Worm (Caenorhabditis elegans) whole organism, L1 larva: ENCODE measurements around the gene dlc-2.

Source experiments
- C16A3.4 ChIP-seq: fragments of 150-350 bp; optimal IDR thresholded peaks from 2 replicates; lab custom pipeline; 2014; ENCODE audit warnings: missing biosample characterization, missing genetic modification characterization
- F16B12.6 ChIP-seq: fragments of 150-350 bp; optimal IDR thresholded peaks from 2 replicates; lab custom pipeline; 2014; ENCODE audit warnings: missing biosample characterization, missing genetic modification characterization
- aha-1 ChIP-seq: fragments of 150-350 bp; optimal IDR thresholded peaks from 2 replicates; lab custom pipeline; 2014; ENCODE audit warnings: missing biosample characterization, missing genetic modification characterization
- alr-1 ChIP-seq: fragments of 200-800 bp; sonication (Bioruptor generic); optimal IDR thresholded peaks from 2 replicates; lab custom pipeline; 2018; ENCODE audit warnings: borderline replicate concordance, mild to moderate bottlenecking, missing genetic modification characterization, missing compliant biosample characterization
- ama-1 ChIP-seq: fragments of 150-350 bp; optimal IDR thresholded peaks from 2 replicates; lab custom pipeline; 2014
- blmp-1 ChIP-seq: fragments of 150-350 bp; optimal IDR thresholded peaks from 2 replicates; lab custom pipeline; 2014; ENCODE audit warnings: missing biosample characterization, missing genetic modification characterization
- ceh-63 ChIP-seq: fragments of 200-800 bp; sonication (Bioruptor generic); optimal IDR thresholded peaks from 2 replicates; lab custom pipeline; 2018; ENCODE audit warnings: mild to moderate bottlenecking, missing genetic modification characterization, missing compliant biosample characterization
- ceh-82 ChIP-seq, 3 experiments: fragments of 150-350 bp in 1 of 3; sonication (generic microtip) in 2 of 3; optimal IDR thresholded peaks; 2 replicates each; lab custom pipeline; 2014 to 2017; ENCODE audit warnings: missing biosample characterization in 3 of 3, missing genetic modification characterization in 3 of 3
- dpl-1 ChIP-seq, 3 experiments: fragments of 150-350 bp in 2 of 3; sonication (generic microtip) in 1 of 3; optimal IDR thresholded peaks; 2 replicates each; lab custom pipeline; 2014 to 2017; ENCODE audit warnings: missing biosample characterization in 3 of 3, missing genetic modification characterization in 3 of 3, missing genetic modification reagents in 3 of 3
- efl-1 ChIP-seq, 4 experiments: fragments of 150-350 bp; optimal IDR thresholded peaks in 3 of 4; peaks in 1 of 4; 1 replicate in 1 of 4; 2 replicates in 3 of 4; lab custom pipeline; 2014; ENCODE audit warnings: missing biosample characterization in 2 of 4, missing genetic modification characterization in 2 of 4, missing genetic modification reagents in 2 of 4
- egl-13 ChIP-seq: sonication (generic microtip); optimal IDR thresholded peaks from 2 replicates; lab custom pipeline; 2016; ENCODE audit warnings: missing genotype, missing genetic modification reagents, missing genetic modification characterization, missing compliant biosample characterization
- egl-27 ChIP-seq, 2 experiments: fragments of 150-350 bp in 1 of 2; sonication (generic microtip); optimal IDR thresholded peaks; 3 replicates each; lab custom pipeline; 2017 to 2018; ENCODE audit warnings: missing biosample characterization in 2 of 2, missing genetic modification characterization in 2 of 2, missing genetic modification reagents in 2 of 2
- elt-2 ChIP-seq: sonication (generic microtip); optimal IDR thresholded peaks from 2 replicates; lab custom pipeline; 2016; ENCODE audit warnings: missing genetic modification characterization, mild to moderate bottlenecking, inconsistent platforms, missing compliant biosample characterization, missing genetic modification reagents
- fkh-10 ChIP-seq: sonication (generic microtip); optimal IDR thresholded peaks from 2 replicates; lab custom pipeline; 2017; ENCODE audit warnings: missing biosample characterization, missing genetic modification reagents, missing genetic modification characterization
- fkh-4 ChIP-seq: sonication (generic microtip); optimal IDR thresholded peaks from 2 replicates; lab custom pipeline; 2016; ENCODE audit warnings: missing compliant biosample characterization, missing genetic modification characterization, borderline replicate concordance
- fkh-8 ChIP-seq: sonication (generic microtip); optimal IDR thresholded peaks from 2 replicates; lab custom pipeline; 2016; ENCODE audit warnings: mild to moderate bottlenecking, missing genetic modification characterization, missing compliant biosample characterization
- isw-1 ChIP-seq: fragments of 200-800 bp; sonication (Bioruptor generic); IDR thresholded peaks from 2 replicates; pipeline ENCODE4 v1.3.6; 2022; ENCODE audit warnings: missing genetic modification characterization, missing compliant biosample characterization
- lin-13 ChIP-seq: fragments of 150-350 bp; optimal IDR thresholded peaks from 2 replicates; lab custom pipeline; 2014; ENCODE audit warnings: missing biosample characterization, missing genetic modification reagents, missing genetic modification characterization
- lin-14 ChIP-seq: fragments of 200-800 bp; sonication (Bioruptor generic); optimal IDR thresholded peaks from 2 replicates; lab custom pipeline; 2018; ENCODE audit warnings: mild to moderate bottlenecking, missing genetic modification characterization, moderate library complexity, missing compliant biosample characterization
- lin-15B ChIP-seq: fragments of 150-350 bp; sonication (generic microtip); optimal IDR thresholded peaks from 3 replicates; lab custom pipeline; 2014; ENCODE audit warnings: missing biosample characterization, missing genetic modification characterization
- lin-35 ChIP-seq, 2 experiments: fragments of 150-350 bp; optimal IDR thresholded peaks; 2 replicates each; lab custom pipeline; 2014; ENCODE audit warnings: missing biosample characterization in 2 of 2, missing genetic modification characterization in 2 of 2, missing genetic modification reagents in 2 of 2
- lsy-2 ChIP-seq, 2 experiments: fragments of 150-350 bp; optimal IDR thresholded peaks; 2 replicates each; lab custom pipeline; 2014; ENCODE audit warnings: missing biosample characterization in 2 of 2, missing genetic modification characterization in 2 of 2
- mep-1 ChIP-seq: fragments of 150-350 bp; optimal IDR thresholded peaks from 2 replicates; lab custom pipeline; 2014; ENCODE audit warnings: missing biosample characterization, missing genetic modification characterization
- nhr-237 ChIP-seq: fragments of 150-350 bp; optimal IDR thresholded peaks from 2 replicates; lab custom pipeline; 2014; ENCODE audit warnings: missing biosample characterization, missing genetic modification characterization
- nhr-47 ChIP-seq: sonication (generic microtip); optimal IDR thresholded peaks from 2 replicates; lab custom pipeline; 2016; ENCODE audit warnings: mild to moderate bottlenecking, missing genetic modification characterization, moderate library complexity, missing compliant biosample characterization
- nhr-71 ChIP-seq: sonication (generic microtip); optimal IDR thresholded peaks from 2 replicates; lab custom pipeline; 2016; ENCODE audit warnings: mild to moderate bottlenecking, missing genetic modification characterization, moderate library complexity, missing compliant biosample characterization
- nhr-76 ChIP-seq: sonication (generic microtip); optimal IDR thresholded peaks from 2 replicates; lab custom pipeline; 2017; ENCODE audit warnings: missing biosample characterization, missing genetic modification characterization
- nhr-77 ChIP-seq: fragments of 150-350 bp; optimal IDR thresholded peaks from 2 replicates; lab custom pipeline; 2014; ENCODE audit warnings: missing biosample characterization, missing genetic modification characterization
- nhr-84 ChIP-seq: sonication (generic microtip); optimal IDR thresholded peaks from 2 replicates; lab custom pipeline; 2017; ENCODE audit warnings: missing biosample characterization, missing genetic modification characterization
- rnt-1 ChIP-seq: sonication (generic microtip); optimal IDR thresholded peaks from 2 replicates; lab custom pipeline; 2016; ENCODE audit warnings: mild to moderate bottlenecking, missing genetic modification characterization, moderate library complexity, missing compliant biosample characterization
- skn-1 ChIP-seq: fragments of 150-350 bp; optimal IDR thresholded peaks from 2 replicates; lab custom pipeline; 2014; ENCODE audit warnings: missing biosample characterization, missing genetic modification characterization
- snpc-4 ChIP-seq: fragments of 150-350 bp; optimal IDR thresholded peaks from 2 replicates; lab custom pipeline; 2014; ENCODE audit warnings: missing biosample characterization, missing genetic modification characterization
- snu-23 ChIP-seq: sonication (generic microtip); optimal IDR thresholded peaks from 2 replicates; lab custom pipeline; 2016; ENCODE audit warnings: missing genetic modification characterization, missing compliant biosample characterization
- sptf-1 ChIP-seq: fragments of 150-350 bp; optimal IDR thresholded peaks from 2 replicates; lab custom pipeline; 2014; ENCODE audit warnings: missing biosample characterization, missing genetic modification characterization
- sup-37 ChIP-seq: fragments of 200-800 bp; sonication (Bioruptor generic); optimal IDR thresholded peaks from 2 replicates; lab custom pipeline; 2018; ENCODE audit warnings: mild to moderate bottlenecking, missing genetic modification characterization, missing compliant biosample characterization
- swsn-7 ChIP-seq: sonication (generic microtip); optimal IDR thresholded peaks from 2 replicates; lab custom pipeline; 2016; ENCODE audit warnings: missing genetic modification characterization, missing compliant biosample characterization
- tbx-2 ChIP-seq: sonication (generic microtip); optimal IDR thresholded peaks from 2 replicates; lab custom pipeline; 2016; ENCODE audit warnings: missing genetic modification characterization, missing compliant biosample characterization
- vab-15 ChIP-seq: sonication (generic microtip); optimal IDR thresholded peaks from 2 replicates; lab custom pipeline; 2017; ENCODE audit warnings: missing genotype, mild to moderate bottlenecking, missing genetic modification characterization, missing compliant biosample characterization
- xbp-1 ChIP-seq: sonication (generic microtip); optimal IDR thresholded peaks from 2 replicates; lab custom pipeline; 2016; ENCODE audit warnings: missing genetic modification characterization, missing compliant biosample characterization
- zag-1 ChIP-seq: fragments of 150-350 bp; optimal IDR thresholded peaks from 2 replicates; lab custom pipeline; 2014; ENCODE audit warnings: missing biosample characterization, missing genetic modification characterization

dlc-2 gene

DNA sequence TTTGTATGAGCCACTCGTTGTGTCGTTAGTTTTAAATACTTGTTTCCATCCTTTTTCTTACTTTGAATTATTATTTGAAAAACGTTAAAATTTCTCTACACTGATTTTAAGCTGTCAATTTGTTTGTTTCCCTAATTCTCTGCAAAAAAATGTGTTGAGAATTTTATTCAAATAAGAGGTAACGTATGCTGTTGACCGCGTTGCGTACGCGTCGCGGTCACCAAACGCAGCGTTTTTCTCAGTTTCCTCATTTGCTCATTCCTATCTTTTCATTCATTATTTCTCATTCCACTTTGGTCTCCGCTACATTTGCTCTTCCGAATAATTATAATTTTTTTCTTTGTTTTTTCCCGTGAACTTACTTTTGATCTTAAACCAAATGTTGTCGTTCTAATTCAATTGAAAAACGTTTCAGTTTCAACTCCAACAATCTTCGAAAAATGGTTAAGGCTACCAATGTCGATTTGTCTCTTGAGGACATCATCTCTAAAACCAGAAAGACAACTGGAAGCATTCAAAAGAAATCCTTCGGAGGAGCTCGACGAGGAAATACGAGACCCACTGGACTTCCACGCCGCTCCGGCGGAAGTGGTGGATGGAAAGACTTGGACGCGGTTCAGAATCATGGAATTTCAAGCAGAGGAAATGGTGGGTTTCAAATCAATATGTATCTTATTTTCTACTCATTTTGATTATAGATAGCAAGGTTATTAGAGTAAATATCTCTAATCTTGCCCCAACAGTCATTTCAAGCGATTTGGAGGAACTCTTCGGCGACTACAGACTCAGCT is 11.7 kb upstream of the dlc-2 start, which contains the start of gene aly-3 (continued):
- no peak for TF ChIP-seq vab-15 (tag; lab: Kevin White, UChicago)
- TF ChIP-seq swsn-7 = no peak
- peak; percentile 13 for TF ChIP-seq mep-1 (tag; lab: Kevin White, UChicago)
- no peak for TF ChIP-seq sptf-1 (tag; lab: Kevin White, UChicago)
- TF ChIP-seq nhr-237 (tag; lab: Kevin White, UChicago) = no peak
- TF ChIP-seq lsy-2 (tag; optimal IDR thresholded peaks at IDR 0.05; lab: Kevin White, UChicago) = peak; percentile 8 to 54
- no peak for TF ChIP-seq nhr-77
- TF ChIP-seq ama-1 (lab: Kevin White, UChicago) = peak; percentile 21
- no peak for TF ChIP-seq zag-1 (tag; lab: Kevin White, UChicago)

DNA sequence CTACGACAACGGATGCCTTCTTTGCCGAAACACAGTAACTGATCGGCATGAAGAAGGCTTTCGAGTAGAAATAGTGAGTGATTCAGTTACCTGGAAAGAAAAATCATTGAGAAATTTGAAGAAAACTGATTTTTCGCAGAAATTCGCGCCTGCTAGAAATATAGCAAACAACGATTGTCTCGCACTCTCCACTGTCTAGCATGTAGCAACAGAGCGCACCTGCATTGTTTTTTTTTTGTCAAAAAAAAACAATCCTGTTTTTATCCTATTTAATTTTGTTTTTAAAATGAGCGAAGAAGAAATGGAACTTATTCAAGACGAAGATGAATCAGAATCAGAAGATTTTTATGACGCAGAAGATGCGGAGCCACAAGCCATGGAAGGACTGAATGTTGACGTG is 9.7 kb upstream of the dlc-2 start, which contains the start of the genes ddb-1 and M18.6:
Gene ddb-1 (minus strand): TSS at position 90 of the 400 bp plus-strand sequence.
Gene M18.6 (plus strand): TSS at position 235 of the 400 bp plus-strand sequence.
- TF ChIP-seq lsy-2 (tag; optimal IDR thresholded peaks at IDR 0.05; lab: Kevin White, UChicago) (peak in 1 of 2 experiments; percentile 69), skn-1 (tag; lab: Kevin White, UChicago) (peak; percentile 16), lin-13 (GFP tag; lab: Kevin White, UChicago) (peak; percentile 2), nhr-84 (tag; lab: Kevin White, UChicago) (no peak), egl-27 (tag; optimal IDR thresholded peaks at IDR 0.05; lab: Kevin White, UChicago) (no peak), mep-1 (tag; lab: Kevin White, UChicago) (peak; percentile 65), nhr-71 (tag; lab: Kevin White, UChicago) (peak; percentile 24), ceh-63 (no peak), blmp-1 (peak; percentile 53), egl-13 (tag; lab: Kevin White, UChicago) (no peak), xbp-1 (tag; lab: Kevin White, UChicago) (no peak), efl-1 (optimal IDR thresholded peaks at IDR 0.05; lab: Kevin White, UChicago) (peak; percentile 36 to 54), efl-1 (GFP tag; optimal IDR thresholded peaks at IDR 0.05 in 1 of 2; lab: Kevin White, UChicago) (peak; percentile 56 to 92), snu-23 (GFP tag; lab: Kevin White, UChicago) (peak; percentile 20), elt-2 (tag; lab: Kevin White, UChicago) (no peak), lin-15B (tag; lab: Kevin White, UChicago) (peak; percentile 16), ama-1 (lab: Kevin White, UChicago) (no peak), F16B12.6 (tag; lab: Kevin White, UChicago) (peak; percentile 2), snpc-4 (tag; lab: Kevin White, UChicago) (no peak), lin-35 (GFP tag; optimal IDR thresholded peaks at IDR 0.05; lab: Kevin White, UChicago) (peak; percentile 47 to 69), alr-1 (no peak), ceh-82 (tag; optimal IDR thresholded peaks at IDR 0.05; lab: Kevin White, UChicago) (peak in 2 of 3 experiments; percentile 28 to 38), dpl-1 (GFP tag; optimal IDR thresholded peaks at IDR 0.05; lab: Kevin White, UChicago) (peak in 2 of 3 experiments; percentile 33 to 57), nhr-76 (tag; lab: Kevin White, UChicago) (no peak), C16A3.4 (tag; lab: Kevin White, UChicago) (peak; percentile 51)
- TF ChIP-seq, all 84 proteins: peak for 14

DNA sequence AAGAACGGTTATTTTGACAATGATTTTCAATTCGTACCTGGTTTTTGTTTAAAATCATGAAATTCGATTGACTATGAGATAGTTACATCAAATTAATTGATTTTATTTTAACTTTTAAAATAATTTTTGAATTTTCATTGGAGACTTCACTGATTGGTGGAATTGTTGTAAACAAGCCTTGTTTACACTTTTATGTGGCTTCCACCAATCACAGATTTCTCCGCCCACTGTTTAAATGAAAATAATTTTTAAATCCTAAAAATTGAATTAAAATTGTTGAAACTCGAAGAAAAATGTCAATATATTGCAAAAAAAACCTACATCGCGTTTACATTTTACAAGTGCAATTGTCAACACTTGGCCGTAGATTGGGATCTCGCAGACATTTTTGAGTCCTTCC is 9.2 kb upstream of the dlc-2 start:
- TF ChIP-seq fkh-8 (tag; lab: Kevin White, UChicago) (no peak), aha-1 (tag; lab: Kevin White, UChicago) (no peak), efl-1 (optimal IDR thresholded peaks at IDR 0.05; lab: Kevin White, UChicago) (no peak), efl-1 (GFP tag; optimal IDR thresholded peaks at IDR 0.05 in 1 of 2; lab: Kevin White, UChicago) (peak in 1 of 2 experiments; percentile 38), isw-1 (GFP tag; lab: Robert Waterston, UW) (no peak), lsy-2 (tag; optimal IDR thresholded peaks at IDR 0.05; lab: Kevin White, UChicago) (no peak), ceh-63 (no peak)

DNA sequence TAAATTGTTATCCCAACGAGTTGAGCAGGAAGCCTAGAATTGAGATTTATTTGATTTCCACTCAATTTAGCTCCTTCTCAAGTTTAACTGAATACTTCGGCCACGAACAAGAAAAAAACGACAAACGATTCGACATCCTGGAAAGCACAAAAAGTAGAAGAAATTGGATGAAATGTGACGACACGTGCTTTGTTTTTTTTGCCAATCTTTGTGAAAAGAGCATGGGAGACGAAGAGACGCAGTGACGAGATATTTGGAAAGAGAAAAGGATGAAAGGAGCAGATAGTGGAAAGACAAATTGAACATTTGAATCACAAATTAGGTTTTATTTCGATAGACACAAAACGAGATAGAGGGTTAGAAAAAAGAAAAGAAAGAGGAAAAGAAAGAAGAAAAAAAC is 3.1 kb upstream of the dlc-2 start:
- peak; percentile 51 for TF ChIP-seq nhr-71 (tag; lab: Kevin White, UChicago)
- no peak for TF ChIP-seq snpc-4 (tag; lab: Kevin White, UChicago)
- peak in 1 of 2 experiments; percentile 45 for TF ChIP-seq lsy-2 (tag; optimal IDR thresholded peaks at IDR 0.05; lab: Kevin White, UChicago)
- TF ChIP-seq efl-1 (optimal IDR thresholded peaks at IDR 0.05; lab: Kevin White, UChicago) = peak in 1 of 2 experiments; percentile 5
- no peak for TF ChIP-seq efl-1 (GFP tag; optimal IDR thresholded peaks at IDR 0.05 in 1 of 2; lab: Kevin White, UChicago)
- peak; percentile 56 for TF ChIP-seq ceh-63
- TF ChIP-seq alr-1 = no peak
- TF ChIP-seq sup-37 = no peak
- TF ChIP-seq nhr-237 (tag; lab: Kevin White, UChicago) = no peak
- TF ChIP-seq ceh-82 (tag; optimal IDR thresholded peaks at IDR 0.05; lab: Kevin White, UChicago) = peak in 1 of 3 experiments; percentile 6
- peak; percentile 28 for TF ChIP-seq snu-23 (GFP tag; lab: Kevin White, UChicago)
- TF ChIP-seq fkh-4 (tag; lab: Kevin White, UChicago) = no peak
- TF ChIP-seq rnt-1 (tag; lab: Kevin White, UChicago) = peak; percentile 28
- TF ChIP-seq fkh-10 = peak; percentile 76
- peak; percentile 19 for TF ChIP-seq tbx-2 (tag; lab: Kevin White, UChicago)
- TF ChIP-seq swsn-7 = peak; percentile 16
- peak; percentile 38 for TF ChIP-seq nhr-47 (tag; lab: Kevin White, UChicago)
- TF ChIP-seq lin-14 = peak; percentile 84
- no peak for TF ChIP-seq aha-1 (tag; lab: Kevin White, UChicago)
